Worm (Caenorhabditis elegans): ENCODE measurements around the gene flh-2.

ce11 chrIII:4910956-4911355 is 41.0 kb upstream of the flh-2 start, which contains the start of gene F26F4.2:
- TF ChIP-seq him-1 (tag; optimal IDR thresholded peaks at IDR 0.05) (no peak), W03F9.2 (tag; optimal IDR thresholded peaks at IDR 0.05) (no peak), dao-5 (tag; optimal IDR thresholded peaks at IDR 0.05) (no peak)

All from whole organism, L4/young adult.